Fruit fly (Drosophila melanogaster) whole organism, pupa: ENCODE data around the gene Hipk.

Experiments used
- CG12605 ChIP-seq: fragments of 200-800 bp; sonication (Bioruptor generic); IDR thresholded peaks from 2 replicates; pipeline ENCODE4 v1.3.6; 2022; ENCODE audit warnings: missing biosample characterization, missing genetic modification characterization
- CG13204 ChIP-seq: fragments of 200-800 bp; sonication (Bioruptor generic); optimal IDR thresholded peaks from 2 replicates; lab custom pipeline; 2018; ENCODE audit warnings: missing biosample characterization, mild to moderate bottlenecking, missing genetic modification characterization, moderate library complexity
- CG17806 ChIP-seq: fragments of 200-800 bp; sonication (Bioruptor generic); optimal IDR thresholded peaks from 2 replicates; lab custom pipeline; 2018; ENCODE audit warnings: missing biosample characterization, mild to moderate bottlenecking, missing genetic modification characterization, moderate library complexity
- D1 ChIP-seq: fragments of 200-800 bp; sonication (Bioruptor generic); optimal IDR thresholded peaks from 2 replicates; lab custom pipeline; 2018; ENCODE audit warnings: missing biosample characterization, mild to moderate bottlenecking, missing genetic modification characterization, moderate library complexity
- EcR ChIP-seq: fragments of 200-800 bp; sonication (Bioruptor generic); optimal IDR thresholded peaks from 3 replicates; lab custom pipeline; 2019; ENCODE audit warnings: missing biosample characterization, missing genetic modification characterization, mild to moderate bottlenecking, moderate library complexity, missing genetic modification reagents
- Snoo ChIP-seq: fragments of 200-800 bp; sonication (Bioruptor generic); optimal IDR thresholded peaks from 3 replicates; lab custom pipeline; 2017; ENCODE audit warnings: missing biosample characterization, mild to moderate bottlenecking, missing genetic modification characterization, inconsistent platforms
- fd96Ca ChIP-seq: fragments of 200-800 bp; sonication (Bioruptor generic); IDR thresholded peaks from 3 replicates; pipeline ENCODE4 v1.3.6; 2022; ENCODE audit warnings: missing biosample characterization, missing genetic modification characterization
- gl ChIP-seq: fragments of 200-800 bp; sonication (Bioruptor generic); optimal IDR thresholded peaks from 2 replicates; lab custom pipeline; 2018; ENCODE audit warnings: missing biosample characterization, mild to moderate bottlenecking, missing genetic modification characterization

dm6 chr3L:554577-554976 is 11.7 kb downstream of the Hipk start:
- no peak for TF ChIP-seq CG13204
- TF ChIP-seq CG12605 (GFP tag; lab: Robert Waterston, UW) = peak; percentile 73
- TF ChIP-seq Snoo (tag; lab: Kevin White, UChicago) = no peak
- TF ChIP-seq EcR (GFP tag; lab: Kevin White, UChicago) = no peak
- TF ChIP-seq gl = no peak
- peak; percentile 10; the same call in 1 of the 3 replicates for TF ChIP-seq fd96Ca (GFP tag; lab: Robert Waterston, UW)
- peak; percentile 60 for TF ChIP-seq CG17806 (tag; lab: Kevin White, UChicago)
- TF ChIP-seq D1 = no peak
